Worm (Caenorhabditis elegans): Measurements from ENCODE around the gene Y42A5A.3.

Gene Y42A5A.3

ce11 chrV:11087119-11087518, 8.7 kb downstream of the Y42A5A.3 start (continued):
- peak; percentile 61 for TF ChIP-seq nhr-28 (tag; optimal IDR thresholded peaks at IDR 0.05)
- no peak for TF ChIP-seq mxl-3 (GFP tag; optimal IDR thresholded peaks at IDR 0.05)
- TF ChIP-seq ztf-11 (tag; optimal IDR thresholded peaks at IDR 0.05) = no peak
- no peak for TF ChIP-seq rbr-2 (tag; optimal IDR thresholded peaks at IDR 0.05)
- TF ChIP-seq vab-7 (GFP tag; IDR thresholded peaks at IDR 0.05) = no peak
- TF ChIP-seq mdt-29 (GFP tag; IDR thresholded peaks at IDR 0.05) = no peak
- no peak for TF ChIP-seq lin-13 (GFP tag; optimal IDR thresholded peaks at IDR 0.05)
- TF ChIP-seq ceh-62 (tag; optimal IDR thresholded peaks at IDR 0.05) = no peak
- TF ChIP-seq arid-1 (GFP tag; conservative IDR thresholded peaks at IDR 0.05) = no peak
- TF ChIP-seq ZK546.5 (tag; optimal IDR thresholded peaks at IDR 0.05) = no peak
- no peak for TF ChIP-seq snpc-4 (tag; optimal IDR thresholded peaks at IDR 0.05)
- no peak for TF ChIP-seq lin-15B (tag; optimal IDR thresholded peaks at IDR 0.05)
- TF ChIP-seq hlh-30 (tag; optimal IDR thresholded peaks at IDR 0.05; ENCODE audit: insufficient read depth) = peak; percentile 4
- TF ChIP-seq nhr-48 (tag; optimal IDR thresholded peaks at IDR 0.05) = peak; percentile 0
- no peak for TF ChIP-seq Y48G9A.11 (GFP tag; IDR thresholded peaks at IDR 0.05)
- TF ChIP-seq ceh-32 (tag; optimal IDR thresholded peaks at IDR 0.05; ENCODE audit: poor library complexity) = no peak
- no peak for TF ChIP-seq nhr-42 (GFP tag; IDR thresholded peaks at IDR 0.05)
- TF ChIP-seq ceh-82 (tag; optimal IDR thresholded peaks at IDR 0.05) = no peak
- TF ChIP-seq ceh-28 (tag; optimal IDR thresholded peaks at IDR 0.05) = no peak
- TF ChIP-seq pha-4 (GFP tag; IDR thresholded peaks at IDR 0.05) = no peak
- no peak for TF ChIP-seq pha-4 (tag; optimal IDR thresholded peaks at IDR 0.05)
- TF ChIP-seq T20F7.1 (GFP tag; optimal IDR thresholded peaks at IDR 0.05) = peak; percentile 25
- TF ChIP-seq nhr-77 (tag; optimal IDR thresholded peaks at IDR 0.05) = no peak
- TF ChIP-seq skn-1 (tag; optimal IDR thresholded peaks at IDR 0.05) = no peak
- peak; percentile 54 for TF ChIP-seq pqm-1 (tag; optimal IDR thresholded peaks at IDR 0.05)
- no peak for TF ChIP-seq spr-1 (tag; optimal IDR thresholded peaks at IDR 0.05)
- TF ChIP-seq snpc-1.2 (GFP tag; IDR thresholded peaks at IDR 0.05) = no peak
- no peak for TF ChIP-seq lir-3 (tag; optimal IDR thresholded peaks at IDR 0.05)
- peak; percentile 36 for TF ChIP-seq hlh-11 (tag; optimal IDR thresholded peaks at IDR 0.05)
- TF ChIP-seq sdz-12 (GFP tag; optimal IDR thresholded peaks at IDR 0.05) = no peak
- no peak for TF ChIP-seq nhr-25 (tag; optimal IDR thresholded peaks at IDR 0.05; ENCODE audit: borderline replicate concordance, insufficient read depth)
- TF ChIP-seq nhr-76 (tag; optimal IDR thresholded peaks at IDR 0.05) = no peak
- no peak for TF ChIP-seq zfp-3 (GFP tag; conservative IDR thresholded peaks at IDR 0.05)
- TF ChIP-seq egl-27 (tag; optimal IDR thresholded peaks at IDR 0.05) = no peak
- TF ChIP-seq madf-9 (GFP tag; conservative IDR thresholded peaks at IDR 0.05) = no peak
- TF ChIP-seq dve-1 (tag; optimal IDR thresholded peaks at IDR 0.05; ENCODE audit: insufficient read depth) = no peak
- TF ChIP-seq nhr-102 (tag; optimal IDR thresholded peaks at IDR 0.05) = no peak
- no peak for TF ChIP-seq F37D6.2 (tag; optimal IDR thresholded peaks at IDR 0.05)
- TF ChIP-seq gei-8 (GFP tag; optimal IDR thresholded peaks at IDR 0.05) = no peak
- no peak for TF ChIP-seq mep-1 (tag; optimal IDR thresholded peaks at IDR 0.05)
- TF ChIP-seq dmd-6 (GFP tag; IDR thresholded peaks at IDR 0.05) = peak; percentile 58
- TF ChIP-seq ceh-20 (GFP tag; IDR thresholded peaks at IDR 0.05) = peak; percentile 64; the same call in 1 of the 2 replicates
- TF ChIP-seq egl-43 (GFP tag; IDR thresholded peaks at IDR 0.05) = no peak
- TF ChIP-seq D1046.2 (GFP tag; IDR thresholded peaks at IDR 0.05) = no peak
- no peak for TF ChIP-seq saeg-2 (GFP tag; IDR thresholded peaks at IDR 0.05)
- TF ChIP-seq daf-8 (GFP tag; IDR thresholded peaks at IDR 0.05) = no peak
- no peak for TF ChIP-seq unc-62 (GFP tag; optimal IDR thresholded peaks at IDR 0.05 in 1 of 2)
- no peak for TF ChIP-seq unc-62 (tag; optimal IDR thresholded peaks at IDR 0.05)
- TF ChIP-seq Y5F2A.4 (GFP tag; optimal IDR thresholded peaks at IDR 0.05) = no peak
- no peak for TF ChIP-seq unc-130 (GFP tag; optimal IDR thresholded peaks at IDR 0.05)
- no peak for TF ChIP-seq nhr-111 (GFP tag; optimal IDR thresholded peaks at IDR 0.05)
- no peak for TF ChIP-seq F10B5.3 (tag; optimal IDR thresholded peaks at IDR 0.05)
- no peak for TF ChIP-seq dmd-9 (GFP tag; IDR thresholded peaks at IDR 0.05)

All from whole organism, L4 larva.